Worm (Caenorhabditis elegans) whole organism, L4 larva: ENCODE results near the gene mrpl-48.

Source experiments
- F26F4.8 ChIP-seq: fragments of 200-800 bp; sonication (Bioruptor generic); conservative IDR thresholded peaks from 2 replicates; pipeline ENCODE4 v1.3.6; 2022; ENCODE audit warnings: missing genetic modification characterization, missing compliant biosample characterization
- F37D6.2 ChIP-seq: sonication (generic microtip); optimal IDR thresholded peaks from 2 replicates; lab custom pipeline; 2016; ENCODE audit warnings: mild to moderate bottlenecking, missing genetic modification characterization, missing compliant biosample characterization
- F49E8.2 ChIP-seq: sonication (generic microtip); optimal IDR thresholded peaks from 2 replicates; lab custom pipeline; 2016; ENCODE audit warnings: missing compliant biosample characterization, mild to moderate bottlenecking, missing genetic modification characterization, borderline replicate concordance
- R02D3.7 ChIP-seq: fragments of 150-350 bp; sonication (generic microtip); optimal IDR thresholded peaks from 3 replicates; lab custom pipeline; 2014; ENCODE audit warnings: missing biosample characterization, missing genetic modification characterization
- T26A8.4 ChIP-seq: fragments of 200-800 bp; sonication (Bioruptor generic); IDR thresholded peaks from 2 replicates; pipeline ENCODE4 v1.3.6; 2022; ENCODE audit warnings: missing genetic modification characterization, missing compliant biosample characterization
- ZK337.2 ChIP-seq: fragments of 200-800 bp; sonication (Bioruptor generic); IDR thresholded peaks from 2 replicates; pipeline ENCODE4 v1.3.6; 2022; ENCODE audit warnings: missing genetic modification reagents, missing genetic modification characterization, missing compliant biosample characterization
- ZK546.5 ChIP-seq, 2 experiments: sonication (generic microtip); optimal IDR thresholded peaks; 2 replicates each; lab custom pipeline; 2017; ENCODE audit warnings: missing biosample characterization in 2 of 2, missing genetic modification characterization in 2 of 2
- aly-2 ChIP-seq: sonication (generic microtip); optimal IDR thresholded peaks from 2 replicates; lab custom pipeline; 2018; ENCODE audit warnings: missing biosample characterization, missing genetic modification characterization
- ama-1 ChIP-seq: fragments of 150-350 bp; optimal IDR thresholded peaks from 2 replicates; lab custom pipeline; 2014; ENCODE audit warnings: inconsistent platforms, mixed read lengths
- ceh-20 ChIP-seq: fragments of 200-800 bp; sonication (Bioruptor generic); IDR thresholded peaks from 2 replicates; pipeline ENCODE4 v1.3.6; 2022; ENCODE audit warnings: missing genetic modification reagents, missing genetic modification characterization, missing compliant biosample characterization
- ceh-32 ChIP-seq: sonication (generic microtip); optimal IDR thresholded peaks from 2 replicates; lab custom pipeline; 2016; ENCODE audit warnings: mild to moderate bottlenecking, missing genetic modification characterization, missing compliant biosample characterization; ENCODE audit not compliant: poor library complexity
- ces-1 ChIP-seq: fragments of 150-350 bp; sonication (generic microtip); optimal IDR thresholded peaks from 4 replicates; lab custom pipeline; 2014; ENCODE audit warnings: missing biosample characterization, missing genetic modification reagents, missing genetic modification characterization
- ctbp-1 ChIP-seq: fragments of 200-800 bp; sonication (Bioruptor generic); IDR thresholded peaks from 2 replicates; pipeline ENCODE4 v1.3.6; 2022; ENCODE audit warnings: missing genetic modification reagents, missing genetic modification characterization, missing compliant biosample characterization
- daf-12 ChIP-seq: fragments of 150-350 bp; optimal IDR thresholded peaks from 2 replicates; lab custom pipeline; 2014; ENCODE audit warnings: missing biosample characterization, missing genetic modification reagents, missing genetic modification characterization
- daf-16 ChIP-seq, 3 experiments: sonication (generic microtip); optimal IDR thresholded peaks; 2 replicates each; lab custom pipeline; 2016 to 2017; ENCODE audit warnings: missing genetic modification characterization in 3 of 3, missing genetic modification reagents in 3 of 3, mild to moderate bottlenecking in 2 of 3, missing compliant biosample characterization in 2 of 3, missing biosample characterization in 1 of 3, moderate library complexity in 1 of 3
- daf-19 ChIP-seq: fragments of 200-800 bp; sonication (Bioruptor generic); conservative IDR thresholded peaks from 2 replicates; pipeline ENCODE4 v1.3.6; 2022; ENCODE audit warnings: missing genetic modification characterization, missing compliant biosample characterization
- daf-8 ChIP-seq: fragments of 200-800 bp; sonication (Bioruptor generic); IDR thresholded peaks from 2 replicates; pipeline ENCODE4 v1.3.6; 2022; ENCODE audit warnings: missing genetic modification characterization, missing compliant biosample characterization
- dmd-6 ChIP-seq: fragments of 200-800 bp; sonication (Bioruptor generic); IDR thresholded peaks from 2 replicates; pipeline ENCODE4 v1.3.6; 2022; ENCODE audit warnings: missing genetic modification reagents, missing genetic modification characterization, missing compliant biosample characterization
- dmd-8 ChIP-seq: fragments of 200-800 bp; sonication (Bioruptor generic); IDR thresholded peaks from 2 replicates; pipeline ENCODE4 v1.3.6; 2022; ENCODE audit warnings: missing genetic modification characterization, missing compliant biosample characterization
- dmd-9 ChIP-seq: fragments of 200-800 bp; sonication (Bioruptor generic); IDR thresholded peaks from 2 replicates; pipeline ENCODE4 v1.3.6; 2022; ENCODE audit warnings: missing genetic modification reagents, missing genetic modification characterization, missing compliant biosample characterization
- dpl-1 ChIP-seq: fragments of 150-350 bp; optimal IDR thresholded peaks from 2 replicates; lab custom pipeline; 2014; ENCODE audit warnings: missing biosample characterization, missing genetic modification reagents, missing genetic modification characterization
- egl-43 ChIP-seq: fragments of 200-800 bp; sonication (Bioruptor generic); IDR thresholded peaks from 2 replicates; pipeline ENCODE4 v1.3.6; 2022; ENCODE audit warnings: missing genetic modification reagents, missing genetic modification characterization, missing compliant biosample characterization
- fos-1 ChIP-seq: fragments of 150-350 bp; optimal IDR thresholded peaks from 2 replicates; lab custom pipeline; 2014; ENCODE audit warnings: missing biosample characterization, missing genetic modification characterization
- gei-8 ChIP-seq: fragments of 200-800 bp; sonication (Bioruptor generic); optimal IDR thresholded peaks from 2 replicates; lab custom pipeline; 2018; ENCODE audit warnings: mild to moderate bottlenecking, missing genetic modification characterization, missing compliant biosample characterization
- hif-1 ChIP-seq, 2 experiments: sonication (generic microtip); optimal IDR thresholded peaks; 2 replicates each; lab custom pipeline; 2016 to 2017; ENCODE audit warnings: missing compliant biosample characterization in 2 of 2, missing genetic modification characterization in 2 of 2, missing genetic modification reagents in 2 of 2, missing genotype in 2 of 2, mild to moderate bottlenecking in 1 of 2
- hlh-30 ChIP-seq: sonication (generic microtip); optimal IDR thresholded peaks from 2 replicates; lab custom pipeline; 2017; ENCODE audit warnings: antibody characterized with exemption, mild to moderate bottlenecking, missing genetic modification characterization, missing compliant biosample characterization; ENCODE audit not compliant: insufficient read depth
- jun-1 ChIP-seq: fragments of 150-350 bp; optimal IDR thresholded peaks from 2 replicates; lab custom pipeline; 2014; ENCODE audit warnings: missing biosample characterization, missing genetic modification reagents, missing genetic modification characterization
- lim-7 ChIP-seq: fragments of 200-800 bp; sonication (Bioruptor generic); IDR thresholded peaks from 2 replicates; pipeline ENCODE4 v1.3.6; 2022; ENCODE audit warnings: missing genetic modification characterization, missing compliant biosample characterization
- lin-13 ChIP-seq: fragments of 150-350 bp; optimal IDR thresholded peaks from 2 replicates; lab custom pipeline; 2014; ENCODE audit warnings: missing biosample characterization, missing genetic modification reagents, missing genetic modification characterization
- lin-15B ChIP-seq: fragments of 150-350 bp; sonication (generic microtip); optimal IDR thresholded peaks from 3 replicates; lab custom pipeline; 2014; ENCODE audit warnings: missing biosample characterization, missing genetic modification characterization
- lir-3 ChIP-seq: sonication (generic microtip); optimal IDR thresholded peaks from 2 replicates; lab custom pipeline; 2016; ENCODE audit warnings: mild to moderate bottlenecking, missing genetic modification characterization, missing compliant biosample characterization
- madf-5 ChIP-seq, 2 experiments: fragments of 200-800 bp; sonication (Bioruptor generic); IDR thresholded peaks; 2 replicates each; pipeline ENCODE4 v1.3.6; 2022; ENCODE audit warnings: missing compliant biosample characterization in 2 of 2, missing genetic modification characterization in 2 of 2
- mdt-29 ChIP-seq: fragments of 200-800 bp; sonication (Bioruptor generic); IDR thresholded peaks from 2 replicates; pipeline ENCODE4 v1.3.6; 2022; ENCODE audit warnings: missing genetic modification reagents, missing genetic modification characterization, missing compliant biosample characterization
- mxl-3 ChIP-seq: fragments of 200-800 bp; sonication (Bioruptor generic); optimal IDR thresholded peaks from 2 replicates; lab custom pipeline; 2018; ENCODE audit warnings: mild to moderate bottlenecking, missing genetic modification characterization, missing compliant biosample characterization
- nhr-10 ChIP-seq: fragments of 150-350 bp; optimal IDR thresholded peaks from 2 replicates; lab custom pipeline; 2014; ENCODE audit warnings: missing biosample characterization, missing genetic modification characterization
- nhr-11 ChIP-seq: fragments of 150-350 bp; optimal IDR thresholded peaks from 2 replicates; lab custom pipeline; 2014; ENCODE audit warnings: missing biosample characterization, missing genetic modification characterization
- nhr-28 ChIP-seq: fragments of 150-350 bp; optimal IDR thresholded peaks from 2 replicates; lab custom pipeline; 2014; ENCODE audit warnings: missing biosample characterization, missing genetic modification characterization
- nhr-42 ChIP-seq: fragments of 200-800 bp; sonication (Bioruptor generic); IDR thresholded peaks from 2 replicates; pipeline ENCODE4 v1.3.6; 2022; ENCODE audit warnings: missing genetic modification characterization, missing compliant biosample characterization
- nhr-77 ChIP-seq: fragments of 150-350 bp; optimal IDR thresholded peaks from 2 replicates; lab custom pipeline; 2014; ENCODE audit warnings: missing biosample characterization, missing genetic modification characterization
- php-3 ChIP-seq: fragments of 200-800 bp; sonication (Bioruptor generic); IDR thresholded peaks from 2 replicates; pipeline ENCODE4 v1.3.6; 2022; ENCODE audit warnings: missing genetic modification reagents, missing genetic modification characterization, missing compliant biosample characterization
- pqm-1 ChIP-seq: sonication (generic microtip); optimal IDR thresholded peaks from 2 replicates; lab custom pipeline; 2017; ENCODE audit warnings: missing biosample characterization, missing genetic modification characterization
- saeg-2 ChIP-seq: fragments of 200-800 bp; sonication (Bioruptor generic); IDR thresholded peaks from 2 replicates; pipeline ENCODE4 v1.3.6; 2022; ENCODE audit warnings: missing genetic modification reagents, missing genetic modification characterization, missing compliant biosample characterization
- skn-1 ChIP-seq: fragments of 150-350 bp; optimal IDR thresholded peaks from 2 replicates; lab custom pipeline; 2014; ENCODE audit warnings: missing biosample characterization, missing genetic modification characterization
- snpc-4 ChIP-seq: fragments of 150-350 bp; optimal IDR thresholded peaks from 2 replicates; lab custom pipeline; 2014; ENCODE audit warnings: missing biosample characterization, missing genetic modification characterization
- spr-1 ChIP-seq: sonication (generic microtip); optimal IDR thresholded peaks from 2 replicates; lab custom pipeline; 2016; ENCODE audit warnings: mild to moderate bottlenecking, missing genetic modification characterization, missing compliant biosample characterization
- unc-130 ChIP-seq: sonication (generic microtip); optimal IDR thresholded peaks from 2 replicates; lab custom pipeline; 2016; ENCODE audit warnings: missing genetic modification reagents, missing genetic modification characterization, missing compliant biosample characterization
- unc-39 ChIP-seq: sonication (generic microtip); optimal IDR thresholded peaks from 2 replicates; lab custom pipeline; 2017; ENCODE audit warnings: missing biosample characterization, missing genetic modification characterization
- unc-62 ChIP-seq, 3 experiments: fragments of 150-350 bp in 1 of 3; sonication (generic microtip); optimal IDR thresholded peaks in 2 of 3; peaks in 1 of 3; 1 replicate in 1 of 3; 2 replicates in 2 of 3; lab custom pipeline; 2014 to 2017; ENCODE audit warnings: missing biosample characterization in 3 of 3, missing genetic modification characterization in 3 of 3, missing genetic modification reagents in 3 of 3, missing genotype in 1 of 3
- zfp-2 ChIP-seq: sonication (generic microtip); optimal IDR thresholded peaks from 2 replicates; lab custom pipeline; 2016; ENCODE audit warnings: mild to moderate bottlenecking, missing genetic modification characterization, missing compliant biosample characterization
- zfp-3 ChIP-seq: fragments of 200-800 bp; sonication (Bioruptor generic); conservative IDR thresholded peaks from 2 replicates; pipeline ENCODE4 v1.3.6; 2022; ENCODE audit warnings: missing genetic modification reagents, missing genetic modification characterization, missing compliant biosample characterization
- ztf-11 ChIP-seq: fragments of 150-350 bp; optimal IDR thresholded peaks from 2 replicates; lab custom pipeline; 2014; ENCODE audit warnings: missing biosample characterization, missing genetic modification characterization
- ztf-7 ChIP-seq: fragments of 150-350 bp; optimal IDR thresholded peaks from 2 replicates; lab custom pipeline; 2014; ENCODE audit warnings: missing biosample characterization, missing genetic modification characterization

Gene mrpl-48

ce11 chrV:5580517-5580916, 13.0 kb upstream of the mrpl-48 start (continued):
- no peak for TF ChIP-seq daf-8 (GFP tag; lab: Robert Waterston, UW)
- TF ChIP-seq ama-1 (lab: Kevin White, UChicago): no peak
- peak; percentile 46 for TF ChIP-seq mxl-3 (GFP tag; lab: Kevin White, UChicago)
- no peak for TF ChIP-seq spr-1 (tag; lab: Kevin White, UChicago)
- no peak for TF ChIP-seq saeg-2 (GFP tag; lab: Robert Waterston, UW)
- no peak for TF ChIP-seq jun-1 (tag; lab: Kevin White, UChicago)
- no peak for TF ChIP-seq lir-3 (tag; lab: Kevin White, UChicago)
- no peak for TF ChIP-seq ces-1 (GFP tag; lab: Kevin White, UChicago)
- TF ChIP-seq nhr-77 (tag; lab: Kevin White, UChicago): no peak
- no peak for TF ChIP-seq ztf-11 (tag; lab: Kevin White, UChicago)
- TF ChIP-seq daf-16 (GFP tag; optimal IDR thresholded peaks at IDR 0.05; lab: Kevin White, UChicago): no peak
- TF ChIP-seq daf-16 (tag; optimal IDR thresholded peaks at IDR 0.05; lab: Kevin White, UChicago): peak; percentile 62
- no peak for TF ChIP-seq ceh-32 (tag; lab: Kevin White, UChicago)
- no peak for TF ChIP-seq ztf-7 (tag; lab: Kevin White, UChicago)
- no peak for TF ChIP-seq dmd-8 (GFP tag; lab: Robert Waterston, UW)
- TF ChIP-seq madf-5 (GFP tag; IDR thresholded peaks at IDR 0.05; lab: Robert Waterston, UW): no peak
- TF ChIP-seq unc-62 (GFP tag; optimal IDR thresholded peaks at IDR 0.05 in 1 of 2; lab: Kevin White, UChicago): no peak
- no peak for TF ChIP-seq unc-62 (tag; optimal IDR thresholded peaks at IDR 0.05; lab: Kevin White, UChicago)
- no peak for TF ChIP-seq ctbp-1 (GFP tag; lab: Robert Waterston, UW)
- no peak for TF ChIP-seq skn-1
- no peak for TF ChIP-seq F26F4.8 (GFP tag; lab: Robert Waterston, UW)
- no peak for TF ChIP-seq lin-15B
- TF ChIP-seq egl-43 (GFP tag; lab: Robert Waterston, UW): no peak
- no peak for TF ChIP-seq dmd-9
- TF ChIP-seq nhr-28: peak; percentile 49
- peak; percentile 3 for TF ChIP-seq nhr-11
- no peak for TF ChIP-seq ZK337.2
- no peak for TF ChIP-seq lin-13
- no peak for TF ChIP-seq unc-39
- TF ChIP-seq nhr-10: no peak
- TF ChIP-seq lim-7: no peak
- TF ChIP-seq unc-130: no peak
- TF ChIP-seq dpl-1 (GFP tag; lab: Kevin White, UChicago): peak; percentile 43
- TF ChIP-seq zfp-2 (tag; lab: Kevin White, UChicago): no peak
- no peak for TF ChIP-seq daf-19 (GFP tag; lab: Robert Waterston, UW)
- TF ChIP-seq T26A8.4 (GFP tag; lab: Robert Waterston, UW): no peak
- no peak for TF ChIP-seq pqm-1 (tag; lab: Kevin White, UChicago)
- TF ChIP-seq F49E8.2 (tag; lab: Kevin White, UChicago): no peak
- peak in 1 of 2 experiments; percentile 13 for TF ChIP-seq hif-1 (tag; optimal IDR thresholded peaks at IDR 0.05; lab: Kevin White, UChicago)
- TF ChIP-seq snpc-4 (tag; lab: Kevin White, UChicago): no peak
- no peak for TF ChIP-seq dmd-6 (GFP tag; lab: Robert Waterston, UW)
- TF ChIP-seq php-3 (GFP tag; lab: Robert Waterston, UW): no peak
- no peak for TF ChIP-seq gei-8 (GFP tag; lab: Kevin White, UChicago)
- no peak for TF ChIP-seq aly-2 (tag; lab: Kevin White, UChicago)
- peak; percentile 41 for TF ChIP-seq hlh-30 (tag; lab: Kevin White, UChicago)
- no peak for TF ChIP-seq ZK546.5 (tag; optimal IDR thresholded peaks at IDR 0.05; lab: Kevin White, UChicago)
- no peak for TF ChIP-seq R02D3.7 (tag; lab: Kevin White, UChicago)
- no peak for TF ChIP-seq F37D6.2 (tag; lab: Kevin White, UChicago)
- no peak for TF ChIP-seq daf-12 (tag; lab: Kevin White, UChicago)
- TF ChIP-seq ceh-20: no peak
- no peak for TF ChIP-seq nhr-42 (GFP tag; lab: Robert Waterston, UW)
- no peak for TF ChIP-seq zfp-3 (GFP tag; lab: Robert Waterston, UW)
- TF ChIP-seq mdt-29: no peak
- no peak for TF ChIP-seq fos-1
